Fruit fly (Drosophila melanogaster) whole organism, embryonic: ENCODE results near the gene CG43638.

Source experiments
- Awh ChIP-seq: fragments of 200-800 bp; sonication (Bioruptor generic); IDR thresholded peaks from 2 replicates; pipeline ENCODE4, ENCODE4 v1.3.6; 2022; ENCODE audit warnings: missing biosample characterization, missing genetic modification characterization
- BEAF-32 ChIP-seq: fragments of 200-800 bp; sonication (Bioruptor generic); optimal IDR thresholded peaks from 3 replicates; lab custom pipeline; 2017; ENCODE audit warnings: missing biosample characterization, missing genetic modification characterization, mild to moderate bottlenecking, moderate library complexity, missing genetic modification reagents
- CG11085 ChIP-seq: fragments of 200-800 bp; sonication (Bioruptor generic); IDR thresholded peaks from 2 replicates; pipeline ENCODE4 v1.3.6; 2022; ENCODE audit warnings: missing biosample characterization, missing genetic modification characterization
- CG11696 ChIP-seq: fragments of 200-800 bp; sonication (Bioruptor generic); IDR thresholded peaks from 2 replicates; pipeline ENCODE4 v1.3.6; 2022; ENCODE audit warnings: missing biosample characterization, missing genetic modification characterization
- CG12299 ChIP-seq: fragments of 200-800 bp; sonication (Bioruptor generic); optimal IDR thresholded peaks from 2 replicates; lab custom pipeline; 2018; ENCODE audit warnings: missing biosample characterization, mild to moderate bottlenecking, missing genetic modification characterization
- CG12391 ChIP-seq: fragments of 200-800 bp; sonication (Bioruptor generic); optimal IDR thresholded peaks from 3 replicates; lab custom pipeline; 2018; ENCODE audit warnings: missing biosample characterization, mild to moderate bottlenecking, missing genetic modification characterization, moderate library complexity
- CG12769 ChIP-seq: fragments of 200-800 bp; sonication (Bioruptor generic); optimal IDR thresholded peaks from 2 replicates; lab custom pipeline; 2019; ENCODE audit warnings: missing biosample characterization, mild to moderate bottlenecking, missing genetic modification characterization, moderate library complexity
- CG15601 ChIP-seq: fragments of 200-800 bp; sonication (Bioruptor generic); optimal IDR thresholded peaks from 3 replicates; lab custom pipeline; 2019; ENCODE audit warnings: missing biosample characterization, mild to moderate bottlenecking, missing genetic modification characterization, moderate library complexity
- CG16815 ChIP-seq: fragments of 200-800 bp; sonication (Bioruptor generic); optimal IDR thresholded peaks from 3 replicates; lab custom pipeline; 2017; ENCODE audit warnings: missing biosample characterization, mild to moderate bottlenecking, missing genetic modification characterization
- CG18619 ChIP-seq: fragments of 200-800 bp; sonication (Bioruptor generic); optimal IDR thresholded peaks from 3 replicates; lab custom pipeline; 2017; ENCODE audit warnings: missing biosample characterization, mild to moderate bottlenecking, missing genetic modification characterization
- CG2875 ChIP-seq: fragments of 200-800 bp; sonication (Bioruptor generic); optimal IDR thresholded peaks from 2 replicates; lab custom pipeline; 2017; ENCODE audit warnings: missing biosample characterization, mild to moderate bottlenecking, missing genetic modification characterization, missing genetic modification reagents
- CG4404 ChIP-seq: fragments of 200-800 bp; sonication (Bioruptor generic); IDR thresholded peaks from 2 replicates; pipeline ENCODE4 v1.3.6; 2022; ENCODE audit warnings: missing biosample characterization, missing genetic modification characterization
- CG4730 ChIP-seq: fragments of 200-800 bp; sonication (Bioruptor generic); IDR thresholded peaks from 2 replicates; pipeline ENCODE4 v1.3.6; 2022; ENCODE audit warnings: missing biosample characterization, missing genetic modification characterization
- CG4854 ChIP-seq: fragments of 200-800 bp; sonication (Bioruptor generic); optimal IDR thresholded peaks from 2 replicates; lab custom pipeline; 2016; ENCODE audit warnings: missing biosample characterization, missing genetic modification characterization, inconsistent platforms
- CG5245 ChIP-seq: fragments of 200-800 bp; sonication (Bioruptor generic); optimal IDR thresholded peaks from 3 replicates; lab custom pipeline; 2016; ENCODE audit warnings: missing biosample characterization, missing genetic modification characterization
- CG6854 ChIP-seq: fragments of 200-800 bp; sonication (Bioruptor generic); optimal IDR thresholded peaks from 3 replicates; lab custom pipeline; 2017; ENCODE audit warnings: missing biosample characterization, mild to moderate bottlenecking, missing genetic modification characterization
- CG9437 ChIP-seq: fragments of 200-800 bp; sonication (Bioruptor generic); optimal IDR thresholded peaks from 2 replicates; lab custom pipeline; 2018; ENCODE audit warnings: missing biosample characterization, mild to moderate bottlenecking, missing genetic modification characterization
- D19B ChIP-seq: fragments of 200-800 bp; sonication (Bioruptor generic); optimal IDR thresholded peaks from 2 replicates; lab custom pipeline; 2017; ENCODE audit warnings: missing biosample characterization, mild to moderate bottlenecking, missing genetic modification characterization
- Dip2 ChIP-seq: fragments of 200-800 bp; sonication (Bioruptor generic); IDR thresholded peaks from 2 replicates; pipeline ENCODE4 v1.3.6; 2022; ENCODE audit warnings: missing biosample characterization, missing genetic modification characterization
- Dll ChIP-seq: fragments of 200-800 bp; sonication (Bioruptor generic); IDR thresholded peaks from 4 replicates; pipeline ENCODE4 v1.3.6; 2022; ENCODE audit warnings: missing biosample characterization, missing genetic modification characterization; ENCODE audit not compliant: partially characterized antibody
- Dp ChIP-seq: fragments of 200-800 bp; sonication (Bioruptor generic); optimal IDR thresholded peaks from 2 replicates; lab custom pipeline; 2018; ENCODE audit warnings: missing biosample characterization, mild to moderate bottlenecking, missing genetic modification characterization, moderate library complexity
- Ets65A ChIP-seq: fragments of 200-800 bp; sonication (Bioruptor generic); peaks from one replicate; lab custom pipeline; 2016; ENCODE audit warnings: missing biosample characterization, missing genetic modification characterization
- Gsc ChIP-seq: fragments of 200-800 bp; sonication (Bioruptor generic); IDR thresholded peaks from 2 replicates; pipeline ENCODE4 v1.3.6; 2022; ENCODE audit warnings: missing biosample characterization, missing genetic modification characterization
- H2.0 ChIP-seq: fragments of 200-800 bp; sonication (Bioruptor generic); IDR thresholded peaks from 2 replicates; pipeline ENCODE4 v1.3.6; 2022; ENCODE audit warnings: missing biosample characterization, missing genetic modification characterization
- HLHmδ ChIP-seq: fragments of 200-800 bp; sonication (Bioruptor generic); optimal IDR thresholded peaks from 2 replicates; lab custom pipeline; 2018; ENCODE audit warnings: missing biosample characterization, mild to moderate bottlenecking, missing genetic modification characterization, moderate library complexity
- Hand ChIP-seq: fragments of 200-800 bp; sonication (Bioruptor generic); optimal IDR thresholded peaks from 2 replicates; lab custom pipeline; 2017; ENCODE audit warnings: mild to moderate bottlenecking, missing biosample characterization, missing genetic modification reagents, missing genetic modification characterization
- MBD-R2 ChIP-seq: fragments of 200-800 bp; sonication (Bioruptor generic); IDR thresholded peaks from 2 replicates; pipeline ENCODE4 v1.3.6; 2022; ENCODE audit warnings: missing biosample characterization, missing genetic modification characterization
- MTF-1 ChIP-seq: fragments of 200-800 bp; sonication (Bioruptor generic); optimal IDR thresholded peaks from 2 replicates; lab custom pipeline; 2018; ENCODE audit warnings: missing biosample characterization, mild to moderate bottlenecking, missing genetic modification characterization, borderline replicate concordance
- Max ChIP-seq: fragments of 200-800 bp; sonication (Bioruptor generic); optimal IDR thresholded peaks from 2 replicates; lab custom pipeline; 2016; ENCODE audit warnings: missing biosample characterization, mild to moderate bottlenecking, missing genetic modification characterization
- Meics ChIP-seq: fragments of 200-800 bp; sonication (Bioruptor generic); optimal IDR thresholded peaks from 2 replicates; lab custom pipeline; 2017; ENCODE audit warnings: missing biosample characterization, mild to moderate bottlenecking, missing genetic modification characterization
- Mes4 ChIP-seq: fragments of 200-800 bp; sonication (Bioruptor generic); optimal IDR thresholded peaks from 2 replicates; lab custom pipeline; 2016; ENCODE audit warnings: missing biosample characterization, missing genetic modification characterization
- Nf-YA ChIP-seq: fragments of 200-800 bp; sonication (Bioruptor generic); IDR thresholded peaks from 2 replicates; pipeline ENCODE4 v1.3.6; 2022; ENCODE audit warnings: missing biosample characterization, missing genetic modification characterization
- Rfx ChIP-seq: fragments of 200-800 bp; sonication (Bioruptor generic); IDR thresholded peaks from 2 replicates; pipeline ENCODE4 v1.3.6; 2022; ENCODE audit warnings: missing biosample characterization, missing genetic modification characterization
- Sox100B ChIP-seq: fragments of 200-800 bp; sonication (Bioruptor generic); optimal IDR thresholded peaks from 3 replicates; lab custom pipeline; 2018; ENCODE audit warnings: missing biosample characterization, mild to moderate bottlenecking, missing genetic modification characterization
- Tbp ChIP-seq: fragments of >200 bp; optimal IDR thresholded peaks from 2 replicates; lab custom pipeline; 2018; ENCODE audit warnings: missing biosample characterization, missing genetic modification characterization
- Xbp1 ChIP-seq: fragments of 200-800 bp; sonication (Bioruptor generic); optimal IDR thresholded peaks from 3 replicates; lab custom pipeline; 2016; ENCODE audit warnings: missing biosample characterization, mild to moderate bottlenecking, missing genetic modification characterization
- ab ChIP-seq: fragments of 200-800 bp; sonication (Bioruptor generic); optimal IDR thresholded peaks from 2 replicates; lab custom pipeline; 2016; ENCODE audit warnings: missing biosample characterization, missing genetic modification characterization
- ap ChIP-seq: fragments of 200-800 bp; sonication (Bioruptor generic); IDR thresholded peaks from 2 replicates; pipeline ENCODE4 v1.3.6; 2022; ENCODE audit warnings: missing biosample characterization, missing genetic modification characterization
- ash1 ChIP-seq: fragments of 200-800 bp; sonication (Bioruptor generic); optimal IDR thresholded peaks from 2 replicates; lab custom pipeline; 2018; ENCODE audit warnings: missing biosample characterization, mild to moderate bottlenecking, missing genetic modification characterization
- ato ChIP-seq: fragments of 200-800 bp; sonication (Bioruptor generic); IDR thresholded peaks from 2 replicates; pipeline ENCODE4 v1.3.6; 2022; ENCODE audit warnings: missing biosample characterization, missing genetic modification characterization; ENCODE audit not compliant: partially characterized antibody
- dmrt11E ChIP-seq: fragments of 200-800 bp; sonication (Bioruptor generic); optimal IDR thresholded peaks from 3 replicates; lab custom pipeline; 2018; ENCODE audit warnings: missing biosample characterization, mild to moderate bottlenecking, missing genetic modification characterization, moderate library complexity
- jing ChIP-seq: fragments of 200-800 bp; sonication (Bioruptor generic); optimal IDR thresholded peaks from 2 replicates; lab custom pipeline; 2018; ENCODE audit warnings: missing biosample characterization, mild to moderate bottlenecking, missing genetic modification characterization
- lmd ChIP-seq: fragments of 200-800 bp; sonication (Bioruptor generic); IDR thresholded peaks from 2 replicates; pipeline ENCODE4 v1.3.6; 2022; ENCODE audit warnings: missing biosample characterization, missing genetic modification characterization
- lov ChIP-seq, 2 experiments: fragments of 200-800 bp in 1 of 2; fragments of >200 bp in 1 of 2; sonication (Bioruptor generic) in 1 of 2; IDR thresholded peaks in 1 of 2; optimal IDR thresholded peaks in 1 of 2; 2 replicates in 1 of 2; 3 replicates in 1 of 2; pipeline versions ENCODE4 v1.3.6 to Lab custom; 2017 to 2022; ENCODE audit warnings: missing biosample characterization in 1 of 2, missing genetic modification characterization in 1 of 2
- peb ChIP-seq: fragments of 200-800 bp; sonication (Bioruptor generic); IDR thresholded peaks from 2 replicates; pipeline ENCODE4 v1.3.6; 2022; ENCODE audit warnings: missing biosample characterization, missing genetic modification characterization
- pzg ChIP-seq: fragments of 200-800 bp; sonication (Bioruptor generic); optimal IDR thresholded peaks from 3 replicates; lab custom pipeline; 2018; ENCODE audit warnings: missing biosample characterization, mild to moderate bottlenecking, missing genetic modification characterization, moderate library complexity
- repo ChIP-seq: fragments of 200-800 bp; sonication (Bioruptor generic); optimal IDR thresholded peaks from 2 replicates; lab custom pipeline; 2016; ENCODE audit warnings: missing biosample characterization, missing genetic modification characterization
- tio ChIP-seq: fragments of 200-800 bp; sonication (Bioruptor generic); optimal IDR thresholded peaks from 2 replicates; lab custom pipeline; 2017; ENCODE audit warnings: missing biosample characterization, missing genetic modification characterization, inconsistent platforms
- unc-4 ChIP-seq: fragments of 200-800 bp; sonication (Bioruptor generic); IDR thresholded peaks from 2 replicates; pipeline ENCODE4 v1.3.6; 2022; ENCODE audit warnings: missing biosample characterization, missing genetic modification characterization; ENCODE audit not compliant: partially characterized antibody
- zen ChIP-seq: fragments of 200-800 bp; sonication (Bioruptor generic); optimal IDR thresholded peaks from 3 replicates; lab custom pipeline; 2018; ENCODE audit warnings: missing biosample characterization, mild to moderate bottlenecking, missing genetic modification characterization, moderate library complexity

Gene CG43638

DNA sequence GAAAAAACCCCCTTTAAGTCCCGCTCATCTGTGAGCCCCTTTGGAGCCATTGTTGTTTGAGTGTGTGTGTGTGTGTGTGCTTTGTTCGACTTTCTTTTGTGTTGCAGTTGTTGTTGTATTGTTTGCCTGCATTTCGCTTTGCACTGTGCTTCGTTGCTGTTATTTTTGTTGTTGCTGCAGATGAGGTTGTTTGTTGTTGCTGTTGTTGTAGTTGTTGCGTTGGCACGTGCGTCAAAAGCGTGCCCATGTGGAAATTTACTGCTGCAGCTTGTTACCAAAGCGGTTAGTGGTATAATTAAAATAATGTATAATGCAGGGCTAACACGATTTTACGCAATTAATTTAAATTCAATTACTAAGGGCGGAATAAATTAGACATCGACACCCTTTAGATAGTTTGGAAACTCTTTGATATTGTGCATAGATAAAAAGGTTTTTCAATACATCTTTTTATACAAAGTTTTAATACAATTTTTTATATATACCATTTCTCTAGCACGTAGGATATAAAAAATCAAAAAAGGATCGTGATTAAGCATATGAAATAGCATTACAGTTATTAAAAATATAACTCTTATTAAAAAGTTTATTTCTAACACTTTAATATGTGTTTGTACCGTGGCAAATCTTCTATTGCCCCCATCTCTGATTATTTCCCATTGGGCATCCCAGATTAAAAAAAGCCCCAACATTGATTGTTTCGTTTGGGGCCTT lies 46.0 kb downstream of the CG43638 start (continued):
- no peak for TF ChIP-seq BEAF-32
- TF ChIP-seq peb (GFP tag; lab: Robert Waterston, UW): no peak
- no peak for TF ChIP-seq jing (GFP tag; lab: Kevin White, UChicago)
- peak; percentile 23 for TF ChIP-seq CG12769
- peak; percentile 4 for TF ChIP-seq CG9437 (GFP tag; lab: Kevin White, UChicago)
- no peak for TF ChIP-seq Tbp (GFP tag; lab: Kevin White, UChicago)
- no peak for TF ChIP-seq Dip2 (GFP tag; lab: Robert Waterston, UW)
- TF ChIP-seq CG11085: no peak
- no peak for TF ChIP-seq CG12299 (tag; lab: Kevin White, UChicago)
- no peak for TF ChIP-seq Ets65A (GFP tag; lab: Kevin White, UChicago)
- no peak for TF ChIP-seq Gsc
- peak; percentile 31 for TF ChIP-seq Sox100B (GFP tag; lab: Kevin White, UChicago)
- TF ChIP-seq CG4854 (GFP tag; lab: Kevin White, UChicago): no peak
- TF ChIP-seq D19B (GFP tag; lab: Kevin White, UChicago): no peak
- TF ChIP-seq HLHmδ (GFP tag; lab: Kevin White, UChicago): peak; percentile 77
- no peak for TF ChIP-seq tio (GFP tag; lab: Kevin White, UChicago)
- TF ChIP-seq unc-4: no peak
- no peak for TF ChIP-seq lmd (GFP tag; lab: Robert Waterston, UW)
- no peak for TF ChIP-seq Nf-YA (GFP tag; lab: Robert Waterston, UW)
- no peak for TF ChIP-seq Awh (GFP tag; lab: Robert Waterston, UW)
- no peak for TF ChIP-seq pzg
- no peak for TF ChIP-seq MTF-1 (GFP tag; lab: Kevin White, UChicago)
- no peak for TF ChIP-seq CG5245 (GFP tag; lab: Kevin White, UChicago)
- no peak for TF ChIP-seq CG18619 (GFP tag; lab: Kevin White, UChicago)
- TF ChIP-seq ab: no peak
- TF ChIP-seq CG12391 (tag; lab: Kevin White, UChicago): no peak
- no peak for TF ChIP-seq Mes4
- TF ChIP-seq Dp (GFP tag; lab: Kevin White, UChicago): no peak
- no peak for TF ChIP-seq CG16815 (GFP tag; lab: Kevin White, UChicago)
- TF ChIP-seq Hand (GFP tag; lab: Kevin White, UChicago): no peak
- no peak for TF ChIP-seq Meics (GFP tag; lab: Kevin White, UChicago)
- TF ChIP-seq zen: no peak
- no peak for TF ChIP-seq CG2875 (GFP tag; lab: Kevin White, UChicago)
- no peak for TF ChIP-seq dmrt11E (tag; lab: Kevin White, UChicago)
- TF ChIP-seq ato (GFP tag; lab: Robert Waterston, UW): no peak
- no peak for TF ChIP-seq CG4404 (GFP tag; lab: Robert Waterston, UW)
- TF ChIP-seq CG11696 (GFP tag; lab: Robert Waterston, UW): no peak
- TF ChIP-seq CG15601: no peak
- TF ChIP-seq ap (GFP tag; lab: Robert Waterston, UW): 0 out of 2 replicates have a peak, but pooled peaks have one; percentile 8
- no peak for TF ChIP-seq CG6854
- TF ChIP-seq Xbp1 (GFP tag; lab: Kevin White, UChicago): no peak
- TF ChIP-seq repo (GFP tag; lab: Kevin White, UChicago): no peak
- TF ChIP-seq H2.0 (GFP tag; lab: Robert Waterston, UW): no peak
- TF ChIP-seq MBD-R2 (GFP tag; lab: Robert Waterston, UW): no peak
- no peak for TF ChIP-seq CG4730 (GFP tag; lab: Robert Waterston, UW)
- TF ChIP-seq ash1 (GFP tag; lab: Kevin White, UChicago): no peak
- TF ChIP-seq Dll (GFP tag; lab: Robert Waterston, UW): no peak
- TF ChIP-seq Rfx (GFP tag; lab: Robert Waterston, UW): no peak
- TF ChIP-seq lov (optimal IDR thresholded peaks at IDR 0.05; lab: Kevin White, UChicago): no peak
- TF ChIP-seq lov (GFP tag; IDR thresholded peaks at IDR 0.05; lab: Robert Waterston, UW): no peak
- no peak for TF ChIP-seq Max (GFP tag; lab: Kevin White, UChicago)
